Worm (Caenorhabditis elegans): ENCODE results near the gene T10D4.1.

ce11 chrII:3151615-3152014, 1.7 kb downstream of the T10D4.1 start, which contains the start of the genes T10D4.14 and T10D4.19:
- no peak for TF ChIP-seq scrt-1 (GFP tag; IDR thresholded peaks at IDR 0.05)
- no peak for TF ChIP-seq ama-1 (optimal IDR thresholded peaks at IDR 0.05)
- TF ChIP-seq tbx-37 (GFP tag; conservative IDR thresholded peaks at IDR 0.05) = no peak
- TF ChIP-seq hmbx-1 (tag; optimal IDR thresholded peaks at IDR 0.05) = no peak
- no peak for TF ChIP-seq ceh-13 (GFP tag; optimal IDR thresholded peaks at IDR 0.05)
